Worm (Caenorhabditis elegans): ENCODE data around the gene Y69H2.9.

Gene Y69H2.9

ce11 chrV:18701306-18701705, at the start of gene Y69H2.9:
TSS of gene Y69H2.9 (plus strand) at chrV:18701538.
- TF ChIP-seq elt-1 (tag; optimal IDR thresholded peaks at IDR 0.05), result no peak
- no peak for TF ChIP-seq unc-55 (GFP tag; optimal IDR thresholded peaks at IDR 0.05)
- TF ChIP-seq ztf-11 (tag; optimal IDR thresholded peaks at IDR 0.05), result no peak
- no peak for TF ChIP-seq ztf-1 (GFP tag; conservative IDR thresholded peaks at IDR 0.05)
- peak; percentile 62 for TF ChIP-seq sma-3 (GFP tag; optimal IDR thresholded peaks at IDR 0.05)
- TF ChIP-seq gmeb-1 (tag; optimal IDR thresholded peaks at IDR 0.05), result peak; percentile 19
- peak; percentile 46 for TF ChIP-seq fos-1 (tag; optimal IDR thresholded peaks at IDR 0.05)
- TF ChIP-seq nhr-10 (tag; optimal IDR thresholded peaks at IDR 0.05), result no peak
- TF ChIP-seq ama-1 (optimal IDR thresholded peaks at IDR 0.05), result no peak
- no peak for TF ChIP-seq skn-1 (tag; optimal IDR thresholded peaks at IDR 0.05)
- TF ChIP-seq nhr-21 (tag; optimal IDR thresholded peaks at IDR 0.05), result no peak
- no peak for TF ChIP-seq sma-9 (GFP tag; optimal IDR thresholded peaks at IDR 0.05)
- TF ChIP-seq sma-9 (tag; optimal IDR thresholded peaks at IDR 0.05), result no peak
- TF ChIP-seq sem-4 (tag; optimal IDR thresholded peaks at IDR 0.05), result no peak

ce11 chrV:18656363-18656762, 45.0 kb upstream of the Y69H2.9 start:
- no peak for TF ChIP-seq unc-62 (GFP tag; optimal IDR thresholded peaks at IDR 0.05)
- TF ChIP-seq F13H6.1 (tag; optimal IDR thresholded peaks at IDR 0.05), result no peak
- TF ChIP-seq dmd-4 (tag; optimal IDR thresholded peaks at IDR 0.05), result no peak
- no peak for TF ChIP-seq lin-13 (GFP tag; optimal IDR thresholded peaks at IDR 0.05)
- no peak for TF ChIP-seq nhr-129 (tag; optimal IDR thresholded peaks at IDR 0.05)
- TF ChIP-seq Y55F3AM.14 (GFP tag; optimal IDR thresholded peaks at IDR 0.05), result no peak
- no peak for TF ChIP-seq egl-27 (tag; optimal IDR thresholded peaks at IDR 0.05)
- no peak for TF ChIP-seq zag-1 (tag; optimal IDR thresholded peaks at IDR 0.05)
- TF ChIP-seq lsy-2 (tag; optimal IDR thresholded peaks at IDR 0.05), result no peak
- TF ChIP-seq elt-3 (tag; optimal IDR thresholded peaks at IDR 0.05), result no peak
- TF ChIP-seq R02D3.7 (tag; optimal IDR thresholded peaks at IDR 0.05), result no peak
- TF ChIP-seq nhr-10 (tag; optimal IDR thresholded peaks at IDR 0.05), result no peak
- TF ChIP-seq crh-2 (tag; optimal IDR thresholded peaks at IDR 0.05), result no peak
- TF ChIP-seq ztf-4 (tag; optimal IDR thresholded peaks at IDR 0.05), result no peak
- no peak for TF ChIP-seq snpc-4 (tag; optimal IDR thresholded peaks at IDR 0.05)
- no peak for TF ChIP-seq lin-11 (tag; optimal IDR thresholded peaks at IDR 0.05)
- TF ChIP-seq elt-1 (tag; optimal IDR thresholded peaks at IDR 0.05), result no peak
- no peak for TF ChIP-seq C34F6.9 (tag; optimal IDR thresholded peaks at IDR 0.05)

- TF ChIP-seq sma-9 (GFP tag; optimal IDR thresholded peaks at IDR 0.05) (no peak), sma-9 (tag; optimal IDR thresholded peaks at IDR 0.05) (no peak), crh-2 (tag; optimal IDR thresholded peaks at IDR 0.05) (no peak), aly-2 (tag; optimal IDR thresholded peaks at IDR 0.05) (no peak), lin-39 (tag; optimal IDR thresholded peaks at IDR 0.05) (no peak), egl-27 (tag; optimal IDR thresholded peaks at IDR 0.05) (no peak), lsy-2 (tag; optimal IDR thresholded peaks at IDR 0.05) (no peak), C34F6.9 (tag; optimal IDR thresholded peaks at IDR 0.05) (no peak), lin-11 (tag; optimal IDR thresholded peaks at IDR 0.05) (no peak), elt-3 (tag; optimal IDR thresholded peaks at IDR 0.05) (no peak), F13H6.1 (tag; optimal IDR thresholded peaks at IDR 0.05) (no peak), nhr-25 (tag; optimal IDR thresholded peaks at IDR 0.05) (no peak), sma-3 (GFP tag; optimal IDR thresholded peaks at IDR 0.05) (no peak), mbf-1 (tag; optimal IDR thresholded peaks at IDR 0.05) (no peak), nhr-23 (tag; optimal IDR thresholded peaks at IDR 0.05) (no peak), peb-1 (tag; optimal IDR thresholded peaks at IDR 0.05) (no peak), R02D3.7 (tag; optimal IDR thresholded peaks at IDR 0.05) (no peak)
These were observed 43.9 kb upstream of the Y69H2.9 start for ce11 chrV:18657391-18657790.

ce11 chrV:18658914-18659313, 42.4 kb upstream of the Y69H2.9 start:
- TF ChIP-seq zag-1 (tag; optimal IDR thresholded peaks at IDR 0.05) (no peak), lin-13 (GFP tag; optimal IDR thresholded peaks at IDR 0.05) (no peak), mab-5 (tag; optimal IDR thresholded peaks at IDR 0.05) (no peak), nhr-12 (tag; optimal IDR thresholded peaks at IDR 0.05) (no peak), mbf-1 (tag; optimal IDR thresholded peaks at IDR 0.05) (no peak), elt-1 (tag; optimal IDR thresholded peaks at IDR 0.05) (no peak), ztf-1 (GFP tag; conservative IDR thresholded peaks at IDR 0.05) (no peak), mdl-1 (tag; optimal IDR thresholded peaks at IDR 0.05) (no peak), nhr-77 (tag; optimal IDR thresholded peaks at IDR 0.05) (no peak), ceh-16 (tag; optimal IDR thresholded peaks at IDR 0.05) (no peak), R02D3.7 (tag; optimal IDR thresholded peaks at IDR 0.05) (no peak), crh-2 (tag; optimal IDR thresholded peaks at IDR 0.05) (no peak), nhr-21 (tag; optimal IDR thresholded peaks at IDR 0.05) (no peak), lin-11 (tag; optimal IDR thresholded peaks at IDR 0.05) (no peak), elt-3 (tag; optimal IDR thresholded peaks at IDR 0.05) (no peak), unc-39 (tag; optimal IDR thresholded peaks at IDR 0.05) (no peak), unc-62 (GFP tag; optimal IDR thresholded peaks at IDR 0.05) (no peak)

Data from whole organism, L2 larva.